Fruit fly (Drosophila melanogaster): Measurements from ENCODE around the gene CG15395.

The CG15395 gene

DNA sequence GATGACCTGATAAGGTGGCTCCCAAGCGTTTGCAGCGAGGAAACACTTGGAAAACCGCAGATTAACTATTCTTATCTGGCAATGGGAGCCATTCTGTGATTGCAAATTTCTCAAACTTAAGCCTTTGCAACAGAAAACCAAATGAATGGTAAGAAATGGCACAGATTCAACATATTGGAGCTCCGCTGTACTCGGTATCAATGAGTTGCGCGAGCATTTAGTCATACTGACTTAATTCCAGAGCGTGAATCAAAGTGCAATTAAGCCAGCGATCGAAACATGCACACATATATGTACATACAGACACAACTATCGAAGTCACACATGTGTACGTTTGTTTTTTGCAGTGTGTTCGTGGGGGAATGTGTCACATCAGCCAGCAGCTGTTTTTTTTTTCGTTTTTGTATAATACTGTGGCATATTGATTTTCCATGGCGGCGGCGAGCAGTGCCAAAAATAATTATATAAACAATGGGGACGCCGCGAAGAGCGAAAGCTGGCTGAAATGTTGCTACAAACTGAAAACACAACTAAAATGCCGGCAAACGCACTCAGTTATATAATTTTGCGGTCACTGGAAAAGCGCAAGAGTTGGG lies 25.2 kb upstream of the CG15395 start:
- peak; percentile 33 for TF ChIP-seq tj (GFP tag; optimal IDR thresholded peaks at IDR 0.05)
- peak; percentile 10 for TF ChIP-seq Hr96 (GFP tag; optimal IDR thresholded peaks at IDR 0.05)
- no peak for TF ChIP-seq cnc (optimal IDR thresholded peaks at IDR 0.05)
- no peak for TF ChIP-seq ovo (GFP tag; optimal IDR thresholded peaks at IDR 0.05)
- peak; percentile 60 for TF ChIP-seq pad (GFP tag; optimal IDR thresholded peaks at IDR 0.05)
- peak; percentile 16 for TF ChIP-seq Mnt (GFP tag; optimal IDR thresholded peaks at IDR 0.05)
- TF ChIP-seq CG14711 (tag; optimal IDR thresholded peaks at IDR 0.05) = no peak
- no peak for TF ChIP-seq cic (GFP tag; optimal IDR thresholded peaks at IDR 0.05)
- no peak for TF ChIP-seq CG1620 (GFP tag; optimal IDR thresholded peaks at IDR 0.05)
- TF ChIP-seq Clk (GFP tag; optimal IDR thresholded peaks at IDR 0.05) = no peak
- TF ChIP-seq CG11617 (GFP tag; optimal IDR thresholded peaks at IDR 0.05) = no peak
- no peak for TF ChIP-seq CG7045 (GFP tag; optimal IDR thresholded peaks at IDR 0.05)
- TF ChIP-seq CG7101 (tag; optimal IDR thresholded peaks at IDR 0.05) = no peak
- TF ChIP-seq CG5204 (GFP tag; optimal IDR thresholded peaks at IDR 0.05) = no peak
- no peak for TF ChIP-seq toe (GFP tag; optimal IDR thresholded peaks at IDR 0.05)
- peak; percentile 41 for TF ChIP-seq CG33017 (tag; optimal IDR thresholded peaks at IDR 0.05)
- TF ChIP-seq kay (GFP tag; ENCODE audit: borderline replicate concordance) = peak; percentile 97
- TF ChIP-seq Crg-1 (GFP tag; optimal IDR thresholded peaks at IDR 0.05) = no peak
- peak; percentile 46 for TF ChIP-seq CG12768 (GFP tag; optimal IDR thresholded peaks at IDR 0.05)
- no peak for TF ChIP-seq bab1 (GFP tag; optimal IDR thresholded peaks at IDR 0.05)

DNA sequence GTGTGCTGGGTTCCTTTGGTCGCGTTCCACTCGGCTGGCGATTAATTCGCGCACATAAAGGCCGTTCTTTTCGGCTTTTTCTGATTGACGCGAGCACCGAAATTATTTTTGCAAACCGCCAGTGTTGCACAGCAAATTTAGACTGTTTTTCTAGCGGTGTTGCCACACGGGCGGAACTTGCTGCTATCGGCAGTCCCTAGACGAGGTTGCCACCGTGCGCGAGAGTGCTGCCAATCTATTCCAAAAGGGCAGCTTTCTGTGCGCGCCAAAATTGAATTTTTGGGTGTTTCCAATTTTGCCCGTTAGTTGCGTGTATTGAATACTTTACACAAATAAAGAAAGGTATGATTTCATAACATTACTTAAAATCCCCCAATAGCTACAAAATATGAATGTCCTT lies 24.5 kb upstream of the CG15395 start, which contains the start of gene Drp1:
Gene Drp1 (minus strand): TSS at position 146 of the 400 bp plus-strand sequence.
- TF ChIP-seq pad (GFP tag; optimal IDR thresholded peaks at IDR 0.05) = peak; percentile 53
- peak; percentile 58 for TF ChIP-seq CG1620 (GFP tag; optimal IDR thresholded peaks at IDR 0.05)
- TF ChIP-seq CG14711 (tag; optimal IDR thresholded peaks at IDR 0.05) = peak; percentile 3
- TF ChIP-seq CG11617 (GFP tag; optimal IDR thresholded peaks at IDR 0.05) = no peak
- TF ChIP-seq CG7045 (GFP tag; optimal IDR thresholded peaks at IDR 0.05) = peak; percentile 1
- TF ChIP-seq tj (GFP tag; optimal IDR thresholded peaks at IDR 0.05) = no peak
- peak; percentile 47 for TF ChIP-seq Mnt (GFP tag; optimal IDR thresholded peaks at IDR 0.05)
- no peak for TF ChIP-seq CG33017 (tag; optimal IDR thresholded peaks at IDR 0.05)
- peak; percentile 17 for TF ChIP-seq Clk (GFP tag; optimal IDR thresholded peaks at IDR 0.05)
- no peak for TF ChIP-seq CG5204 (GFP tag; optimal IDR thresholded peaks at IDR 0.05)
- TF ChIP-seq bab1 (GFP tag; optimal IDR thresholded peaks at IDR 0.05) = no peak
- no peak for TF ChIP-seq kay (GFP tag; ENCODE audit: borderline replicate concordance)
- peak; percentile 41 for TF ChIP-seq Hr96 (GFP tag; optimal IDR thresholded peaks at IDR 0.05)
- no peak for TF ChIP-seq toe (GFP tag; optimal IDR thresholded peaks at IDR 0.05)
- TF ChIP-seq cnc (optimal IDR thresholded peaks at IDR 0.05) = no peak
- peak; percentile 74 for TF ChIP-seq Crg-1 (GFP tag; optimal IDR thresholded peaks at IDR 0.05)
- peak; percentile 62 for TF ChIP-seq CG7101 (tag; optimal IDR thresholded peaks at IDR 0.05)
- peak; percentile 29 for TF ChIP-seq ovo (GFP tag; optimal IDR thresholded peaks at IDR 0.05)
- peak; percentile 6 for TF ChIP-seq cic (GFP tag; optimal IDR thresholded peaks at IDR 0.05)
- TF ChIP-seq CG12768 (GFP tag; optimal IDR thresholded peaks at IDR 0.05) = peak; percentile 26

DNA sequence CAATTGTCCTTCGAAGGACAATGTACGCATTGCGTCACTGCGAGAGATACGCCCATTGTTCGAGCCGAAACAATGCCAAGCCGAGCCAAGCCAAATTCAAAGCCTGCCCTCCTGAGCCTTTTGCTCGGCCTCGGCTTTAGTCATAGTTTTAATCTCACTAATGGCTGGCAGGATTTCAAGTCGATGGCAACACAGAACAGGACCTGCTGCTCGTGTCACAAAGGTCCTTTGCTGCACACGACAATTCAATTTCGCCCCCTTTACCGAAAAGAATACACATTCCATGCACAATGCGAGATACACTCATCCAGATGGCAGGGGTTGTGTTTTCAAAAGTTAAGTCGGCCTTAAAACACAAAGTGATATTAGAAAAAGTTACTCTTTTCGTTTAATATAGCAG lies 18.2 kb upstream of the CG15395 start, which contains the start of gene CG15394:
Gene CG15394 (plus strand): TSS at position 301 of the 400 bp plus-strand sequence.
- TF ChIP-seq CG7101 (tag; optimal IDR thresholded peaks at IDR 0.05) = no peak
- no peak for TF ChIP-seq bab1 (GFP tag; optimal IDR thresholded peaks at IDR 0.05)
- TF ChIP-seq CG11617 (GFP tag; optimal IDR thresholded peaks at IDR 0.05) = no peak
- no peak for TF ChIP-seq Crg-1 (GFP tag; optimal IDR thresholded peaks at IDR 0.05)

DNA sequence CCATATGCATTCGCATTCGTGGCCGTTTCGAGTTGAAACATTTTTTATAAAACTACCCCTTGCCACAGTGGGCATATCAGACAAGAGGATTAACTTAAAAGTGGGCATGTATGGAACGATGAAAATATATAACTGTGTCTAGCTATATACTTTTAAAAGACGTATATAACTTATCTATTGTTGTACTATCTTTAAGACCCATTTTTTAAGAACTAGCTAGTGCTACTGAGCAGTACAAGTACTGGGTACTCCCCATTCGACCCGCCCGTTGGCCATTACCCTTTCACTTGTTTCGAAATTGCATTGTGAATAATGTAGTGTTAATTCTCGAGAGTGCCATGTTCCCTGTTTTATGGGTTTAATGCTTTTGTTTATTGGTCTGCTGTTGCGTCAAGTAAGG lies 3.1 kb upstream of the CG15395 start:
- TF ChIP-seq CG14711 (tag; optimal IDR thresholded peaks at IDR 0.05) (no peak), CG7101 (tag; optimal IDR thresholded peaks at IDR 0.05) (no peak), Mnt (GFP tag; optimal IDR thresholded peaks at IDR 0.05) (no peak), ovo (GFP tag; optimal IDR thresholded peaks at IDR 0.05) (no peak), CG1620 (GFP tag; optimal IDR thresholded peaks at IDR 0.05) (no peak), CG33017 (tag; optimal IDR thresholded peaks at IDR 0.05) (no peak), bab1 (GFP tag; optimal IDR thresholded peaks at IDR 0.05) (no peak), CG12768 (GFP tag; optimal IDR thresholded peaks at IDR 0.05) (no peak), Hr96 (GFP tag; optimal IDR thresholded peaks at IDR 0.05) (no peak), tj (GFP tag; optimal IDR thresholded peaks at IDR 0.05) (no peak), CG7045 (GFP tag; optimal IDR thresholded peaks at IDR 0.05) (no peak), CG5204 (GFP tag; optimal IDR thresholded peaks at IDR 0.05) (no peak), cnc (optimal IDR thresholded peaks at IDR 0.05) (no peak)

DNA sequence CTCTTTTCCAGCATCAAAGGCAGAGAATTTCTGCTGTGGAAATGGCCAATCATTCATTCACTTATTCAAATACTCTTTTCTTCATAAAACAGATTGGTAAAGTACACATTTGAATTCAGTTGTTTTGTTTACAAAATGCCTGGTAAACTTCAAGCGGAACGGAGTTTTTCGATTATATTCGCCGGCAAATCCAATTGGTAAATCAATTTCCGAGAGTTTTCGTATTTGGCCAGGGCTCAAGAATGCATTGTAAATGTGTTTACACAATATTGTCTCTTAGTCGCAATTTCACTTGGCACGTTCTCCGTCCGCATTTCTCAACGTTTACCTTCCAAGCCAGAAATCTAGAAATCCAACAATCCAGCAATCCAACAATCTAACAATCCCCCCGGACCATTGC lies 10.1 kb downstream of the CG15395 start, which contains the start of gene CG43403:
Gene CG43403 (plus strand): TSS at position 301 of the 400 bp plus-strand sequence.
- TF ChIP-seq Hr96 (GFP tag; optimal IDR thresholded peaks at IDR 0.05) (no peak), Crg-1 (GFP tag; optimal IDR thresholded peaks at IDR 0.05) (no peak), CG5204 (GFP tag; optimal IDR thresholded peaks at IDR 0.05) (no peak), Mnt (GFP tag; optimal IDR thresholded peaks at IDR 0.05) (no peak), CG7045 (GFP tag; optimal IDR thresholded peaks at IDR 0.05) (no peak), cic (GFP tag; optimal IDR thresholded peaks at IDR 0.05) (no peak), Clk (GFP tag; optimal IDR thresholded peaks at IDR 0.05) (no peak)

DNA sequence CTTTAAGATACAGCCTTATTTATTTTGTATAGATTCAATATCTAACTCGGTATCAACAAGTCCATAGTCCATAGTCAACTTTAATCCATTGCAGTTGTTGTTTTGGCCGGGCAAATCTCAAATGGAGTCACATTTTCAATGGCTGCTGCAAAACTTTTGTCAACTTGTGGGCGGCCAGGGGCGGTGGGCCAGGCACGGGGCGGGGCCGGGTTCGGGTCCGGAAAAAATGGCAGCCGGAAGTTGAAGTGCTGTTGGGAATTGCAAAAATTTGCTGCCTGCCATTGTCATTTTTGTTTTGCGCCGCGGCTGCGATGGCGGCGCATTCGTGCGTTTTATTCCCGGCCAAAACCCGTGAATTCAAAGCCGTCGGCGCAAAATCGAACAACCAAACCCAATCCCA lies 14.2 kb downstream of the CG15395 start:
- TF ChIP-seq Clk (GFP tag; optimal IDR thresholded peaks at IDR 0.05) (no peak), CG12768 (GFP tag; optimal IDR thresholded peaks at IDR 0.05) (no peak), toe (GFP tag; optimal IDR thresholded peaks at IDR 0.05) (no peak), Crg-1 (GFP tag; optimal IDR thresholded peaks at IDR 0.05) (no peak), tj (GFP tag; optimal IDR thresholded peaks at IDR 0.05) (no peak), ovo (GFP tag; optimal IDR thresholded peaks at IDR 0.05) (no peak), pad (GFP tag; optimal IDR thresholded peaks at IDR 0.05) (no peak), CG33017 (tag; optimal IDR thresholded peaks at IDR 0.05) (no peak), CG7045 (GFP tag; optimal IDR thresholded peaks at IDR 0.05) (no peak), bab1 (GFP tag; optimal IDR thresholded peaks at IDR 0.05) (no peak), kay (GFP tag; ENCODE audit: borderline replicate concordance) (no peak), cnc (optimal IDR thresholded peaks at IDR 0.05) (no peak), CG7101 (tag; optimal IDR thresholded peaks at IDR 0.05) (no peak), CG14711 (tag; optimal IDR thresholded peaks at IDR 0.05) (no peak), CG5204 (GFP tag; optimal IDR thresholded peaks at IDR 0.05) (no peak), CG11617 (GFP tag; optimal IDR thresholded peaks at IDR 0.05) (no peak), Mnt (GFP tag; optimal IDR thresholded peaks at IDR 0.05) (no peak), cic (GFP tag; optimal IDR thresholded peaks at IDR 0.05) (no peak), Hr96 (GFP tag; optimal IDR thresholded peaks at IDR 0.05) (no peak), CG1620 (GFP tag; optimal IDR thresholded peaks at IDR 0.05) (no peak)

Measured in whole organism, adult.